Fruit fly (Drosophila melanogaster) whole organism: ENCODE measurements around the gene Phf5a.

Experiments
- CG8478 ChIP-seq: fragments of >200 bp; optimal IDR thresholded peaks from 2 replicates; lab custom pipeline; 2018; ENCODE audit warnings: inconsistent platforms
- Dll ChIP-seq: fragments of >200 bp; optimal IDR thresholded peaks from 2 replicates; lab custom pipeline; 2017
- EcR ChIP-seq, 2 experiments: fragments of >200 bp; optimal IDR thresholded peaks; 2 replicates each; lab custom pipeline; 2017; ENCODE audit warnings: missing biosample characterization in 2 of 2, missing genetic modification characterization in 2 of 2, missing genetic modification reagents in 2 of 2
- pan ChIP-seq: fragments of >200 bp; optimal IDR thresholded peaks from 2 replicates; lab custom pipeline; 2017
- psq ChIP-seq: fragments of >200 bp; optimal IDR thresholded peaks from 2 replicates; lab custom pipeline; 2017
- usp ChIP-seq: fragments of >200 bp; optimal IDR thresholded peaks from 2 replicates; lab custom pipeline; 2017; ENCODE audit warnings: missing biosample characterization, missing genetic modification characterization, mixed read lengths

dm6 chr2L:6488676-6489140, 1.9 kb downstream of the Phf5a start, which contains the start of the genes KFase and epsilonCOP:
- TF ChIP-seq EcR (GFP tag; optimal IDR thresholded peaks at IDR 0.05; lab: Kevin White, UChicago) (no peak), usp (GFP tag; lab: Kevin White, UChicago) (no peak), pan (lab: Kevin White, UChicago) (no peak), psq (no peak), CG8478 (lab: Kevin White, UChicago) (no peak), Dll (lab: Kevin White, UChicago) (no peak)
